Worm (Caenorhabditis elegans): ENCODE data around the gene try-9.

Gene try-9

ce11 chrII:4355217-4355616 lies 12.8 kb upstream of the try-9 start, which contains the start of the genes H20J04.7 and H20J04.1:
Gene H20J04.7 (minus strand): TSS chrII:4355317.
Gene H20J04.1 (plus strand): TSS chrII:4355613.
- TF ChIP-seq ets-4 (tag; optimal IDR thresholded peaks at IDR 0.05) (no peak), ceh-24 (tag; optimal IDR thresholded peaks at IDR 0.05) (no peak), unc-86 (tag; optimal IDR thresholded peaks at IDR 0.05) (no peak), ceh-30 (tag; optimal IDR thresholded peaks at IDR 0.05) (no peak), fkh-10 (GFP tag; optimal IDR thresholded peaks at IDR 0.05) (no peak), pros-1 (tag; optimal IDR thresholded peaks at IDR 0.05) (no peak), hlh-6 (tag; optimal IDR thresholded peaks at IDR 0.05) (no peak), fkh-6 (tag; optimal IDR thresholded peaks at IDR 0.05) (no peak), ceh-34 (tag; optimal IDR thresholded peaks at IDR 0.05) (no peak), elt-4 (tag; optimal IDR thresholded peaks at IDR 0.05) (no peak), pqm-1 (tag; optimal IDR thresholded peaks at IDR 0.05) (no peak), ceh-9 (tag; optimal IDR thresholded peaks at IDR 0.05) (no peak), eyg-1 (tag; optimal IDR thresholded peaks at IDR 0.05) (no peak), unc-55 (GFP tag; optimal IDR thresholded peaks at IDR 0.05) (no peak), che-1 (tag; optimal IDR thresholded peaks at IDR 0.05) (no peak)

DNA sequence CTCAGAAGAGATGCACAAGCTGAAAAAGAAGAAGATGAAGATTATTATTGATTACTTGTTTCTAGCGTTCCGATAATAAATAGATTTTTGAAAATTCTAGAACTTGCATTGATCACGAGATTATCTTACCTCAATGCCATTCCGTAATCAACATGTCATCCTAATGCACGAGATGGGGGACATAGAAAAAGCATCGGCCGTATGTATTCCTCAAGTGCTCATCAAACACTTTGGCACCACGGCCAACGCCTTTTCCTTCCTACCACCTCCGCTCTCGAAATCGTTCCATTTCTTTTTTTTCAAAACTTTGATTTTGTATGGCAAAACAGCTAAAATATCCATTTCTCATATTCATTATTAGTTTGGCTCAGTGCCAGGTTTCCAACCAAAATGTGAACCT lies 9.3 kb upstream of the try-9 start, which contains the start of gene lat-2:
lat-2 (plus strand) TSS at position 301 of the 400 bp plus-strand sequence.
- TF ChIP-seq ahr-1 (tag; optimal IDR thresholded peaks at IDR 0.05), result no peak
- TF ChIP-seq lim-6 (tag; optimal IDR thresholded peaks at IDR 0.05), result no peak
- TF ChIP-seq fkh-10 (GFP tag; optimal IDR thresholded peaks at IDR 0.05), result no peak
- TF ChIP-seq ceh-9 (tag; optimal IDR thresholded peaks at IDR 0.05), result no peak
- no peak for TF ChIP-seq sox-2 (GFP tag; IDR thresholded peaks at IDR 0.05)
- no peak for TF ChIP-seq ama-1 (optimal IDR thresholded peaks at IDR 0.05)
- no peak for TF ChIP-seq unc-86 (tag; optimal IDR thresholded peaks at IDR 0.05)
- no peak for TF ChIP-seq nhr-11 (tag; optimal IDR thresholded peaks at IDR 0.05)
- no peak for TF ChIP-seq T23F11.4 (GFP tag; optimal IDR thresholded peaks at IDR 0.05)
- TF ChIP-seq hlh-15 (tag; optimal IDR thresholded peaks at IDR 0.05), result no peak
- no peak for TF ChIP-seq hlh-8 (tag; optimal IDR thresholded peaks at IDR 0.05)
- TF ChIP-seq sdc-2 (tag; optimal IDR thresholded peaks at IDR 0.05), result no peak
- TF ChIP-seq pha-4 (tag; optimal IDR thresholded peaks at IDR 0.05), result no peak
- TF ChIP-seq ztf-16 (tag; optimal IDR thresholded peaks at IDR 0.05), result no peak
- TF ChIP-seq syd-9 (tag; optimal IDR thresholded peaks at IDR 0.05), result no peak
- TF ChIP-seq ceh-2 (tag; optimal IDR thresholded peaks at IDR 0.05), result no peak
- no peak for TF ChIP-seq elt-4 (tag; optimal IDR thresholded peaks at IDR 0.05)
- TF ChIP-seq ceh-22 (tag; optimal IDR thresholded peaks at IDR 0.05), result no peak
- no peak for TF ChIP-seq ref-2 (tag; optimal IDR thresholded peaks at IDR 0.05)
- no peak for TF ChIP-seq madf-2 (tag; optimal IDR thresholded peaks at IDR 0.05)

DNA sequence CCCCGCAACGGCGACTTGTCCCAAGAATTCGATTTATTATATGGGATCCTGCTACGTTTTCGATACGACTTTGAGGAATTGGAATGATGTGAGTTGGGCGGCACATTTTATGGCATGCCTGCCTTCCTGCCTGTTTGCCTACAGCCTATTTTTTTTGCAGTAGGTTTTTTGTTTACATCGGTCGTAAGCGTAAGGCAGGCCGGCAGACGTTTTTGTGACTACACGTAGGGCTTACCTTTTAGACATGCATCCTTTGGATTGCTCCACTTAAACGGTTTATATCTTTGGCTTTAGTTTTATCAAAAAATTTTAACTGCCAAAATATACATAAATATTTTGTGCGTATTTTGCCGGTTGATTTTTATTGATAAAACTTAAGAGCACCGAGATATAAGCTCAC lies 8.8 kb upstream of the try-9 start:
- TF ChIP-seq ceh-45 (GFP tag; IDR thresholded peaks at IDR 0.05), result no peak
- TF ChIP-seq che-1 (tag; optimal IDR thresholded peaks at IDR 0.05), result no peak
- no peak for TF ChIP-seq ceh-19 (GFP tag; optimal IDR thresholded peaks at IDR 0.05)
- TF ChIP-seq sox-4 (tag; optimal IDR thresholded peaks at IDR 0.05), result no peak
- no peak for TF ChIP-seq K09A11.1 (tag; optimal IDR thresholded peaks at IDR 0.05; ENCODE audit: insufficient read depth)
- TF ChIP-seq ets-4 (tag; optimal IDR thresholded peaks at IDR 0.05), result no peak
- TF ChIP-seq hlh-13 (GFP tag; optimal IDR thresholded peaks at IDR 0.05), result no peak
- no peak for TF ChIP-seq ref-2 (tag; optimal IDR thresholded peaks at IDR 0.05)

ce11 chrII:4362088-4362487 lies 5.9 kb upstream of the try-9 start:
- no peak for TF ChIP-seq ahr-1 (tag; optimal IDR thresholded peaks at IDR 0.05)

ce11 chrII:4369715-4370114 lies 1.7 kb downstream of the try-9 start:
- no peak for TF ChIP-seq rnt-1 (tag; optimal IDR thresholded peaks at IDR 0.05)
- no peak for TF ChIP-seq Y22D7AL.16 (tag; optimal IDR thresholded peaks at IDR 0.05)

Data from whole organism, late embryonic.